Fruit fly (Drosophila melanogaster) whole organism, adult: Measurements from ENCODE around the gene CG13855.

Experiments
- CG12768 ChIP-seq: fragments of 200-800 bp; sonication (Bioruptor generic); optimal IDR thresholded peaks from 2 replicates; lab custom pipeline; 2017; ENCODE audit warnings: missing biosample characterization, missing genetic modification characterization, mild to moderate bottlenecking, moderate library complexity, missing genetic modification reagents
- CG5204 ChIP-seq: fragments of 200-800 bp; sonication (Bioruptor generic); optimal IDR thresholded peaks from 2 replicates; lab custom pipeline; 2016; ENCODE audit warnings: missing biosample characterization, missing genetic modification characterization
- Crg-1 ChIP-seq: fragments of 200-800 bp; sonication (Bioruptor generic); optimal IDR thresholded peaks from 2 replicates; lab custom pipeline; 2016; ENCODE audit warnings: missing biosample characterization, missing genetic modification characterization
- toe ChIP-seq: fragments of 200-800 bp; sonication (Bioruptor generic); optimal IDR thresholded peaks from 2 replicates; lab custom pipeline; 2016; ENCODE audit warnings: missing biosample characterization, missing genetic modification characterization

- TF ChIP-seq CG12768 (GFP tag; lab: Kevin White, UChicago) (no peak), Crg-1 (no peak), toe (GFP tag; lab: Kevin White, UChicago) (no peak), CG5204 (no peak)
These were observed 24.7 kb upstream of the CG13855 start, which contains the start of gene CG43342 for dm6 chr3R:22381077-22381476.
